Worm (Caenorhabditis elegans) whole organism, young adult: ENCODE results near the gene chil-27.

Source experiments
- ZK185.1 ChIP-seq: sonication (generic microtip); optimal IDR thresholded peaks from 2 replicates; lab custom pipeline; 2016; ENCODE audit warnings: mild to moderate bottlenecking, missing genetic modification characterization, missing compliant biosample characterization; ENCODE audit not compliant: poor library complexity, severe bottlenecking
- egl-44 ChIP-seq: fragments of 200-800 bp; sonication (Bioruptor generic); IDR thresholded peaks from 2 replicates; pipeline ENCODE4 v1.3.6; 2022; ENCODE audit warnings: missing genetic modification reagents, missing genetic modification characterization, missing compliant biosample characterization
- hmg-20 ChIP-seq: fragments of 200-800 bp; sonication (Bioruptor generic); IDR thresholded peaks from 2 replicates; pipeline ENCODE4 v1.3.6; 2022; ENCODE audit warnings: missing genetic modification reagents, missing genetic modification characterization, missing compliant biosample characterization
- nfya-1 ChIP-seq: sonication (generic microtip); optimal IDR thresholded peaks from 2 replicates; lab custom pipeline; 2017; ENCODE audit warnings: antibody characterized with exemption, missing compliant biosample characterization, missing genetic modification characterization, borderline replicate concordance; ENCODE audit not compliant: insufficient read depth

DNA sequence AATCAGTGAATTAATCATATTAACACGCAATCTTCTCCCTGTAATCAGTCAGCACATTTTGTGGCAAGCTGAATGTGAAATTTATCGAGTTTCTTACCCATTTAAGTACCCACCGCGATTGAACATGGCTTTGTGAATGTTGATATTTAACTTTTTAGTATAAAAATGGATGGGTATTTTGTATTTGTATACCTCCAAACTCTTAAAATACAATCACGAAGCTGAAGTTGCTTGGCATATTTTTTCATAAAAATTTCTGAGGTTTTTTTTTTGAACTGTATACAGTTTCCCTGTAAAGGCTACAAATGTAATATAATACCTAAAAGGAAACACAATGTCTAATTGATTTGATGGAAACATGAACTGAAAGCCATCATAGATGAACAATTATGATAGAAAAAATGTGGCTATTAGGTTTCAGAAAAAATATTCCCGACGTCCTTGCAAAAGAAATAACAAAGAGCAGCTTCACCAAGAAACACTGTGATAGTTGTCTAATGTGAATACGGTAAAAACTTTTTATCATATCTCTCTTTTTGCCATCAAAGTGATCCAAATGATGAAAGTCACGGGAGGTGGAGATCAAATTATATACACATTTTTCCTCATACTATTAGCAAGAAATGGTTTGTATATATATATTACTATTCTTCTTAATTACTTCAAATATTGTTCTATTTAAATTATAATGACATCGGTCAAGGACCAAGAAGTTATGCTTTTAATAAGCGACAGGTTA lies 3.1 kb upstream of the chil-27 start, which contains the start of the genes chil-25 and chil-26:
- TF ChIP-seq egl-44 = no peak
- no peak for TF ChIP-seq nfya-1 (tag; lab: Kevin White, UChicago)
- no peak for TF ChIP-seq hmg-20 (GFP tag; lab: Robert Waterston, UW)
- no peak for TF ChIP-seq ZK185.1
